Fruit fly (Drosophila melanogaster) whole organism, embryonic: ENCODE data around the gene GABPI.

Experiments
- C15 ChIP-seq: fragments of 200-800 bp; sonication (Bioruptor generic); IDR thresholded peaks from 3 replicates; pipeline ENCODE4 v1.3.6; 2022; ENCODE audit warnings: missing biosample characterization, missing genetic modification characterization
- CG13775 ChIP-seq: fragments of 200-800 bp; sonication (Bioruptor generic); optimal IDR thresholded peaks from 3 replicates; lab custom pipeline; 2017; ENCODE audit warnings: missing biosample characterization, mild to moderate bottlenecking, missing genetic modification characterization
- CG15479 ChIP-seq: fragments of 200-800 bp; sonication (Bioruptor generic); optimal IDR thresholded peaks from 3 replicates; lab custom pipeline; 2019; ENCODE audit warnings: missing biosample characterization, mild to moderate bottlenecking, missing genetic modification characterization, moderate library complexity
- CG15601 ChIP-seq: fragments of 200-800 bp; sonication (Bioruptor generic); optimal IDR thresholded peaks from 3 replicates; lab custom pipeline; 2019; ENCODE audit warnings: missing biosample characterization, mild to moderate bottlenecking, missing genetic modification characterization, moderate library complexity
- CG16863 ChIP-seq: fragments of 200-800 bp; sonication (Bioruptor generic); optimal IDR thresholded peaks from 3 replicates; lab custom pipeline; 2016; ENCODE audit warnings: missing biosample characterization, missing genetic modification characterization
- CG17829 ChIP-seq: fragments of 200-800 bp; optimal IDR thresholded peaks from 2 replicates; lab custom pipeline; 2019; ENCODE audit warnings: missing biosample characterization, mild to moderate bottlenecking, missing genetic modification characterization, moderate library complexity
- CG18262 ChIP-seq: fragments of 200-800 bp; optimal IDR thresholded peaks from 3 replicates; lab custom pipeline; 2019; ENCODE audit warnings: missing biosample characterization, mild to moderate bottlenecking, missing genetic modification characterization, moderate library complexity
- CG1832 ChIP-seq: fragments of 200-800 bp; sonication (Bioruptor generic); optimal IDR thresholded peaks from 2 replicates; lab custom pipeline; 2017; ENCODE audit warnings: missing biosample characterization, mild to moderate bottlenecking, missing genetic modification characterization, inconsistent platforms
- CG3163 ChIP-seq: fragments of 200-800 bp; sonication (Bioruptor generic); optimal IDR thresholded peaks from 3 replicates; lab custom pipeline; 2016; ENCODE audit warnings: missing biosample characterization, missing genetic modification characterization
- CG3407 ChIP-seq: fragments of 200-800 bp; sonication (Bioruptor generic); optimal IDR thresholded peaks from 2 replicates; lab custom pipeline; 2018; ENCODE audit warnings: missing biosample characterization, mild to moderate bottlenecking, missing genetic modification characterization
- CG3726 ChIP-seq: fragments of 200-800 bp; sonication (Bioruptor generic); IDR thresholded peaks from 3 replicates; pipeline ENCODE4, ENCODE4 v1.3.6; 2022; ENCODE audit warnings: missing biosample characterization, missing genetic modification characterization
- CG4360 ChIP-seq: fragments of 200-800 bp; sonication (Bioruptor generic); IDR thresholded peaks from 2 replicates; pipeline ENCODE4 v1.3.6; 2022; ENCODE audit warnings: missing biosample characterization, missing genetic modification characterization
- CG4854 ChIP-seq: fragments of 200-800 bp; sonication (Bioruptor generic); optimal IDR thresholded peaks from 2 replicates; lab custom pipeline; 2016; ENCODE audit warnings: missing biosample characterization, missing genetic modification characterization, inconsistent platforms
- CG8281 ChIP-seq: fragments of 200-800 bp; sonication (Bioruptor generic); optimal IDR thresholded peaks from 2 replicates; lab custom pipeline; 2018; ENCODE audit warnings: missing biosample characterization, mild to moderate bottlenecking, missing genetic modification characterization, moderate library complexity
- CG8478 ChIP-seq: fragments of >200 bp; optimal IDR thresholded peaks from 2 replicates; lab custom pipeline; 2018
- CkIIα-i1 ChIP-seq: fragments of 200-800 bp; sonication (Bioruptor generic); IDR thresholded peaks from 2 replicates; pipeline ENCODE4 v1.3.6; 2022; ENCODE audit warnings: missing biosample characterization, missing genetic modification characterization
- D19B ChIP-seq: fragments of 200-800 bp; sonication (Bioruptor generic); optimal IDR thresholded peaks from 2 replicates; lab custom pipeline; 2017; ENCODE audit warnings: missing biosample characterization, mild to moderate bottlenecking, missing genetic modification characterization
- Dad ChIP-seq: fragments of 200-800 bp; sonication (Bioruptor generic); optimal IDR thresholded peaks from 3 replicates; lab custom pipeline; 2016; ENCODE audit warnings: missing biosample characterization, missing genetic modification characterization
- Doc3 ChIP-seq: fragments of 200-800 bp; sonication (Bioruptor generic); IDR thresholded peaks from 3 replicates; pipeline ENCODE4 v1.3.6; 2022; ENCODE audit warnings: missing biosample characterization, missing genetic modification characterization; ENCODE audit not compliant: partially characterized antibody
- Fer3 ChIP-seq: fragments of 200-800 bp; sonication (Bioruptor generic); optimal IDR thresholded peaks from 2 replicates; lab custom pipeline; 2018; ENCODE audit warnings: missing biosample characterization, mild to moderate bottlenecking, missing genetic modification characterization, moderate library complexity
- Gsc ChIP-seq: fragments of 200-800 bp; sonication (Bioruptor generic); IDR thresholded peaks from 2 replicates; pipeline ENCODE4 v1.3.6; 2022; ENCODE audit warnings: missing biosample characterization, missing genetic modification characterization
- Med ChIP-seq: fragments of 200-800 bp; sonication (Bioruptor generic); peaks from one replicate; lab custom pipeline; 2016; ENCODE audit warnings: missing biosample characterization, missing genetic modification characterization, mild to moderate bottlenecking, inconsistent platforms, moderate library complexity
- Mrtf ChIP-seq: fragments of 200-800 bp; sonication (Bioruptor generic); IDR thresholded peaks from 3 replicates; pipeline ENCODE4 v1.3.6; 2022; ENCODE audit warnings: missing biosample characterization, missing genetic modification characterization
- Nf-YB ChIP-seq: fragments of 200-800 bp; sonication (Bioruptor generic); optimal IDR thresholded peaks from 3 replicates; lab custom pipeline; 2019; ENCODE audit warnings: missing biosample characterization, mild to moderate bottlenecking, missing genetic modification characterization, moderate library complexity
- Ssrp ChIP-seq: fragments of 200-800 bp; sonication (Bioruptor generic); optimal IDR thresholded peaks from 2 replicates; lab custom pipeline; 2018; ENCODE audit warnings: missing biosample characterization, mild to moderate bottlenecking, missing genetic modification characterization, moderate library complexity
- Xbp1 ChIP-seq: fragments of 200-800 bp; sonication (Bioruptor generic); optimal IDR thresholded peaks from 3 replicates; lab custom pipeline; 2016; ENCODE audit warnings: missing biosample characterization, mild to moderate bottlenecking, missing genetic modification characterization
- al ChIP-seq: fragments of 200-800 bp; sonication (Bioruptor generic); IDR thresholded peaks from 2 replicates; pipeline ENCODE4 v1.3.6; 2022; ENCODE audit warnings: missing biosample characterization, missing genetic modification characterization
- btn ChIP-seq: fragments of 200-800 bp; sonication (Bioruptor generic); optimal IDR thresholded peaks from 2 replicates; lab custom pipeline; 2016; ENCODE audit warnings: missing biosample characterization, missing genetic modification characterization
- cad ChIP-seq: fragments of >200 bp; optimal IDR thresholded peaks from 2 replicates; lab custom pipeline; 2017; ENCODE audit warnings: missing biosample characterization, missing genetic modification characterization
- crol ChIP-seq: fragments of 200-800 bp; sonication (Bioruptor generic); IDR thresholded peaks from 2 replicates; pipeline ENCODE4 v1.3.6; 2022; ENCODE audit warnings: missing biosample characterization, missing genetic modification characterization
- dati ChIP-seq: fragments of 200-800 bp; sonication (Bioruptor generic); IDR thresholded peaks from 2 replicates; pipeline ENCODE4 v1.3.6; 2022; ENCODE audit warnings: missing biosample characterization, missing genetic modification characterization
- ewg ChIP-seq: fragments of 200-800 bp; sonication (Bioruptor generic); optimal IDR thresholded peaks from 3 replicates; lab custom pipeline; 2017; ENCODE audit warnings: mild to moderate bottlenecking, missing biosample characterization, missing genetic modification reagents, missing genetic modification characterization
- fd102C ChIP-seq: fragments of 200-800 bp; sonication (Bioruptor generic); optimal IDR thresholded peaks from 2 replicates; lab custom pipeline; 2018; ENCODE audit warnings: missing biosample characterization, mild to moderate bottlenecking, missing genetic modification characterization, moderate library complexity
- ftz-f1 ChIP-seq: fragments of 200-800 bp; sonication (Bioruptor generic); optimal IDR thresholded peaks from 2 replicates; lab custom pipeline; 2016; ENCODE audit warnings: missing biosample characterization, missing genetic modification characterization
- fu2 ChIP-seq: fragments of 200-800 bp; sonication (Bioruptor generic); optimal IDR thresholded peaks from 2 replicates; lab custom pipeline; 2016; ENCODE audit warnings: missing biosample characterization, missing genetic modification characterization
- gce ChIP-seq: fragments of 200-800 bp; sonication (Bioruptor generic); IDR thresholded peaks from 3 replicates; pipeline ENCODE4 v1.3.6; 2022; ENCODE audit warnings: missing biosample characterization, missing genetic modification characterization
- grn ChIP-seq: fragments of 200-800 bp; sonication (Bioruptor generic); optimal IDR thresholded peaks from 3 replicates; lab custom pipeline; 2017; ENCODE audit warnings: missing biosample characterization, missing genetic modification characterization
- ind ChIP-seq: fragments of 200-800 bp; sonication (Bioruptor generic); optimal IDR thresholded peaks from 3 replicates; lab custom pipeline; 2016; ENCODE audit warnings: missing biosample characterization, missing genetic modification characterization
- kah ChIP-seq: fragments of 200-800 bp; sonication (Bioruptor generic); optimal IDR thresholded peaks from 2 replicates; lab custom pipeline; 2018; ENCODE audit warnings: missing biosample characterization, mild to moderate bottlenecking, missing genetic modification characterization
- ken ChIP-seq: fragments of 200-800 bp; sonication (Bioruptor generic); IDR thresholded peaks from 3 replicates; pipeline ENCODE4 v1.3.6; 2022; ENCODE audit warnings: missing biosample characterization, missing genetic modification characterization
- kni ChIP-seq: fragments of 200-800 bp; sonication (Bioruptor generic); optimal IDR thresholded peaks from 3 replicates; lab custom pipeline; 2017; ENCODE audit warnings: mild to moderate bottlenecking, missing biosample characterization, missing genetic modification reagents, missing genetic modification characterization
- lbe ChIP-seq: fragments of 200-800 bp; sonication (Bioruptor generic); optimal IDR thresholded peaks from 2 replicates; lab custom pipeline; 2016; ENCODE audit warnings: missing biosample characterization, mild to moderate bottlenecking, missing genetic modification characterization
- otp ChIP-seq: fragments of 200-800 bp; sonication (Bioruptor generic); IDR thresholded peaks from 3 replicates; pipeline ENCODE4, ENCODE4 v1.3.6; 2022; ENCODE audit warnings: missing biosample characterization, missing genetic modification characterization
- ranshi ChIP-seq: fragments of 200-800 bp; sonication (Bioruptor generic); IDR thresholded peaks from 2 replicates; pipeline ENCODE4 v1.3.6; 2022; ENCODE audit warnings: missing biosample characterization, missing genetic modification characterization
- slou ChIP-seq: fragments of 200-800 bp; sonication (Bioruptor generic); optimal IDR thresholded peaks from 3 replicates; lab custom pipeline; 2016; ENCODE audit warnings: missing biosample characterization, missing genetic modification characterization
- slp2 ChIP-seq: fragments of 200-800 bp; sonication (Bioruptor generic); optimal IDR thresholded peaks from 2 replicates; lab custom pipeline; 2016; ENCODE audit warnings: missing biosample characterization, missing genetic modification characterization
- tap ChIP-seq: fragments of 200-800 bp; optimal IDR thresholded peaks from 3 replicates; lab custom pipeline; 2019; ENCODE audit warnings: missing biosample characterization, mild to moderate bottlenecking, missing genetic modification characterization, moderate library complexity
- unpg ChIP-seq: fragments of 200-800 bp; sonication (Bioruptor generic); optimal IDR thresholded peaks from 3 replicates; lab custom pipeline; 2018; ENCODE audit warnings: missing biosample characterization, mild to moderate bottlenecking, missing genetic modification characterization, moderate library complexity
- vvl ChIP-seq: fragments of 200-800 bp; sonication (Bioruptor generic); IDR thresholded peaks from 2 replicates; pipeline ENCODE4 v1.3.6; 2022; ENCODE audit warnings: missing biosample characterization, missing genetic modification characterization
- wek ChIP-seq: fragments of 200-800 bp; sonication (Bioruptor generic); optimal IDR thresholded peaks from 3 replicates; lab custom pipeline; 2018; ENCODE audit warnings: missing biosample characterization, mild to moderate bottlenecking, missing genetic modification characterization, moderate library complexity
- z ChIP-seq: fragments of 200-800 bp; sonication (Bioruptor generic); IDR thresholded peaks from 3 replicates; pipeline ENCODE4 v1.3.6; 2022; ENCODE audit warnings: missing biosample characterization, missing genetic modification characterization

Gene GABPI

dm6 chr2L:2999609-3000008, 30.7 kb upstream of the GABPI start (continued):
- TF ChIP-seq CG3726 (no peak), al (GFP tag; lab: Robert Waterston, UW) (no peak), CG8281 (tag; lab: Kevin White, UChicago) (no peak), cad (GFP tag; lab: Kevin White, UChicago) (peak; percentile 3), wek (GFP tag; lab: Kevin White, UChicago) (no peak), CG3407 (GFP tag; lab: Kevin White, UChicago) (no peak)

dm6 chr2L:3000517-3000934, 29.8 kb upstream of the GABPI start:
- TF ChIP-seq unpg, result no peak
- TF ChIP-seq CG15479 (GFP tag; lab: Kevin White, UChicago), result peak; percentile 90
- TF ChIP-seq ewg, result no peak
- no peak for TF ChIP-seq dati (GFP tag; lab: Robert Waterston, UW)
- no peak for TF ChIP-seq grn
- TF ChIP-seq CG3163, result no peak
- TF ChIP-seq z, result no peak
- TF ChIP-seq CG18262 (tag; lab: Kevin White, UChicago), result no peak
- no peak for TF ChIP-seq CkIIα-i1 (GFP tag; lab: Robert Waterston, UW)
- no peak for TF ChIP-seq CG16863 (GFP tag; lab: Kevin White, UChicago)
- no peak for TF ChIP-seq gce
- peak; percentile 49; the same call in 2 of the 3 replicates for TF ChIP-seq Doc3 (GFP tag; lab: Robert Waterston, UW)
- no peak for TF ChIP-seq tap (tag; lab: Kevin White, UChicago)
- TF ChIP-seq Xbp1 (GFP tag; lab: Kevin White, UChicago), result no peak
- peak; percentile 43 for TF ChIP-seq CG1832 (GFP tag; lab: Kevin White, UChicago)
- no peak for TF ChIP-seq CG13775
- TF ChIP-seq CG4854 (GFP tag; lab: Kevin White, UChicago), result no peak
- TF ChIP-seq Dad (GFP tag; lab: Kevin White, UChicago), result no peak
- no peak for TF ChIP-seq btn
- peak; percentile 66; the same call in 1 of the 2 replicates for TF ChIP-seq vvl (GFP tag; lab: Robert Waterston, UW)
- no peak for TF ChIP-seq Fer3
- TF ChIP-seq Mrtf, result no peak
- no peak for TF ChIP-seq CG15601 (tag; lab: Kevin White, UChicago)
- 0 out of 2 replicates have a peak, but pooled peaks have one; percentile 29 for TF ChIP-seq crol (GFP tag; lab: Robert Waterston, UW)
- no peak for TF ChIP-seq lbe (GFP tag; lab: Kevin White, UChicago)
- TF ChIP-seq kah (GFP tag; lab: Kevin White, UChicago), result peak; percentile 79
- no peak for TF ChIP-seq slp2 (GFP tag; lab: Kevin White, UChicago)
- no peak for TF ChIP-seq fd102C (GFP tag; lab: Kevin White, UChicago)
- no peak for TF ChIP-seq slou (GFP tag; lab: Kevin White, UChicago)
- TF ChIP-seq CG8478, result no peak
- no peak for TF ChIP-seq Gsc (GFP tag; lab: Robert Waterston, UW)
- no peak for TF ChIP-seq fu2 (GFP tag; lab: Kevin White, UChicago)
- TF ChIP-seq kni (GFP tag; lab: Kevin White, UChicago), result peak; percentile 45
- no peak for TF ChIP-seq ken (GFP tag; lab: Robert Waterston, UW)
- no peak for TF ChIP-seq otp
- TF ChIP-seq ranshi (GFP tag; lab: Robert Waterston, UW), result no peak
- TF ChIP-seq CG17829 (tag; lab: Kevin White, UChicago), result no peak
- TF ChIP-seq CG4360, result peak; percentile 82
- TF ChIP-seq ftz-f1 (GFP tag; lab: Kevin White, UChicago), result no peak
- TF ChIP-seq C15 (GFP tag; lab: Robert Waterston, UW), result no peak
- peak; percentile 53 for TF ChIP-seq Nf-YB (GFP tag; lab: Kevin White, UChicago)
- no peak for TF ChIP-seq ind (GFP tag; lab: Kevin White, UChicago)
- TF ChIP-seq Med, result no peak
- TF ChIP-seq D19B (GFP tag; lab: Kevin White, UChicago), result no peak
- no peak for TF ChIP-seq Ssrp
